Fruit fly (Drosophila melanogaster) whole organism, wandering third instar larva: ENCODE data around the gene yellow-g.

Experiments
- Abd-B ChIP-seq: fragments of >200 bp; optimal IDR thresholded peaks from 2 replicates; lab custom pipeline; 2017; ENCODE audit warnings: missing biosample characterization, missing genetic modification characterization
- CG32264 ChIP-seq: fragments of 200-800 bp; sonication (Bioruptor generic); optimal IDR thresholded peaks from 2 replicates; lab custom pipeline; 2016; ENCODE audit warnings: missing biosample characterization, missing genetic modification characterization
- CG9705 ChIP-seq: fragments of 200-800 bp; sonication (Bioruptor generic); optimal IDR thresholded peaks from 2 replicates; lab custom pipeline; 2018; ENCODE audit warnings: missing biosample characterization, mild to moderate bottlenecking, missing genetic modification characterization
- CrebA ChIP-seq: fragments of 200-800 bp; sonication (Bioruptor generic); optimal IDR thresholded peaks from 2 replicates; lab custom pipeline; 2016; ENCODE audit warnings: missing biosample characterization, mild to moderate bottlenecking, missing genetic modification characterization, borderline replicate concordance
- Dfd ChIP-seq: fragments of >200 bp; optimal IDR thresholded peaks from 2 replicates; lab custom pipeline; 2017; ENCODE audit warnings: missing biosample characterization, missing genetic modification characterization
- Dif ChIP-seq: fragments of 200-275, 200-300 bp; sonication (Bioruptor generic); optimal IDR thresholded peaks from 2 replicates; lab custom pipeline; 2018; ENCODE audit warnings: missing biosample characterization, missing genetic modification characterization; ENCODE audit not compliant: partially characterized antibody
- HLH106 ChIP-seq: fragments of 200-800 bp; optimal IDR thresholded peaks from 3 replicates; lab custom pipeline; 2019; ENCODE audit warnings: missing biosample characterization, mild to moderate bottlenecking, missing genetic modification characterization, moderate library complexity
- Hnf4 ChIP-seq: fragments of 200-800 bp; sonication (Bioruptor generic); optimal IDR thresholded peaks from 2 replicates; lab custom pipeline; 2016; ENCODE audit warnings: missing biosample characterization, mild to moderate bottlenecking, missing genetic modification characterization
- Hr78 ChIP-seq: fragments of >200 bp; optimal IDR thresholded peaks from 2 replicates; lab custom pipeline; 2017; ENCODE audit warnings: missing biosample characterization, missing genetic modification characterization
- Hr83 ChIP-seq: fragments of 200-300 bp; sonication (Bioruptor generic); optimal IDR thresholded peaks from 2 replicates; lab custom pipeline; 2016; ENCODE audit warnings: missing biosample characterization, mild to moderate bottlenecking, missing genetic modification characterization, moderate library complexity; ENCODE audit not compliant: poor library complexity, severe bottlenecking
- Mio ChIP-seq: sonication (Bioruptor generic); optimal IDR thresholded peaks from 2 replicates; lab custom pipeline; 2016; ENCODE audit warnings: missing biosample characterization, missing genetic modification characterization
- N ChIP-seq: fragments of >200 bp; optimal IDR thresholded peaks from 2 replicates; lab custom pipeline; 2018; ENCODE audit warnings: missing biosample characterization, missing external identifiers, missing genetic modification characterization
- OdsH ChIP-seq: fragments of 200-800 bp; sonication (Bioruptor generic); optimal IDR thresholded peaks from 2 replicates; lab custom pipeline; 2016; ENCODE audit warnings: missing biosample characterization, mild to moderate bottlenecking, missing genetic modification characterization
- Rel ChIP-seq, 2 experiments: fragments of 200-800 bp; sonication (Bioruptor generic) in 1 of 2; optimal IDR thresholded peaks; 2 replicates in 1 of 2; 3 replicates in 1 of 2; lab custom pipeline; 2016 to 2019; ENCODE audit warnings: mild to moderate bottlenecking in 2 of 2, missing biosample characterization in 2 of 2, missing genetic modification characterization in 2 of 2, moderate library complexity in 1 of 2
- Vsx2 ChIP-seq: fragments of 200-300, 225-300 bp; sonication (Bioruptor generic); optimal IDR thresholded peaks from 2 replicates; lab custom pipeline; 2018; ENCODE audit warnings: missing biosample characterization, missing genetic modification characterization; ENCODE audit not compliant: partially characterized antibody
- br ChIP-seq: fragments of 200-800 bp; sonication (Bioruptor generic); optimal IDR thresholded peaks from 2 replicates; lab custom pipeline; 2016; ENCODE audit warnings: missing biosample characterization, missing genetic modification characterization
- dl ChIP-seq, 2 experiments: fragments of 175-275, 200-275 bp in 1 of 2; fragments of 200-275 bp in 1 of 2; sonication (Bioruptor generic); optimal IDR thresholded peaks; lab custom pipeline; 2018; ENCODE audit warnings: mild to moderate bottlenecking in 2 of 2, missing biosample characterization in 2 of 2, missing genetic modification characterization in 2 of 2, moderate library complexity in 2 of 2; ENCODE audit not compliant: partially characterized antibody in 2 of 2, insufficient read depth in 1 of 2
- dsf ChIP-seq: sonication (Bioruptor generic); optimal IDR thresholded peaks from 2 replicates; lab custom pipeline; 2016; ENCODE audit warnings: missing biosample characterization, missing genetic modification characterization, borderline replicate concordance
- ey ChIP-seq: fragments of 200-800 bp; sonication (Bioruptor generic); optimal IDR thresholded peaks from 2 replicates; lab custom pipeline; 2016; ENCODE audit warnings: missing biosample characterization, missing genetic modification characterization
- foxo ChIP-seq, 2 experiments: fragments of 200-800 bp; sonication (Bioruptor generic); optimal IDR thresholded peaks; 2 replicates in 1 of 2; 3 replicates in 1 of 2; lab custom pipeline; 2016 to 2017; ENCODE audit warnings: missing biosample characterization in 2 of 2, missing genetic modification characterization in 2 of 2
- fru ChIP-seq: fragments of 200-800 bp; sonication (Bioruptor generic); optimal IDR thresholded peaks from 3 replicates; lab custom pipeline; 2016; ENCODE audit warnings: missing biosample characterization, mild to moderate bottlenecking, missing genetic modification characterization
- h ChIP-seq: fragments of 200-800 bp; sonication (Bioruptor generic); optimal IDR thresholded peaks from 3 replicates; lab custom pipeline; 2016; ENCODE audit warnings: missing biosample characterization, mild to moderate bottlenecking, missing genetic modification characterization
- jim ChIP-seq: fragments of 175-275, 200-325 bp; sonication (Bioruptor generic); optimal IDR thresholded peaks from 2 replicates; lab custom pipeline; 2016; ENCODE audit warnings: missing biosample characterization, mild to moderate bottlenecking, missing genetic modification characterization
- lola ChIP-seq: fragments of >200 bp; optimal IDR thresholded peaks from 2 replicates; lab custom pipeline; 2017; ENCODE audit warnings: missing biosample characterization, missing genetic modification characterization
- pan ChIP-seq: fragments of >200 bp; optimal IDR thresholded peaks from 2 replicates; lab custom pipeline; 2017
- psq ChIP-seq: fragments of 200-800 bp; sonication (Bioruptor generic); optimal IDR thresholded peaks from 3 replicates; lab custom pipeline; 2017; ENCODE audit warnings: missing biosample characterization, mild to moderate bottlenecking, missing genetic modification characterization, moderate library complexity
- rgr ChIP-seq: fragments of 200-800 bp; sonication (Bioruptor generic); optimal IDR thresholded peaks from 3 replicates; lab custom pipeline; 2016; ENCODE audit warnings: missing biosample characterization, mild to moderate bottlenecking, missing genetic modification characterization
- sage ChIP-seq: fragments of 200-800 bp; sonication (Bioruptor generic); optimal IDR thresholded peaks from 2 replicates; lab custom pipeline; 2016; ENCODE audit warnings: missing biosample characterization, mild to moderate bottlenecking, missing genetic modification characterization
- tai ChIP-seq: sonication (Bioruptor generic); optimal IDR thresholded peaks from 2 replicates; lab custom pipeline; 2016; ENCODE audit warnings: missing biosample characterization, missing genetic modification characterization
- usp ChIP-seq: fragments of >200 bp; optimal IDR thresholded peaks from 2 replicates; lab custom pipeline; 2017; ENCODE audit warnings: missing biosample characterization, missing genetic modification characterization
- woc ChIP-seq: sonication (Bioruptor generic); optimal IDR thresholded peaks from 2 replicates; lab custom pipeline; 2016; ENCODE audit warnings: missing biosample characterization, mild to moderate bottlenecking, missing genetic modification characterization

Gene yellow-g

DNA sequence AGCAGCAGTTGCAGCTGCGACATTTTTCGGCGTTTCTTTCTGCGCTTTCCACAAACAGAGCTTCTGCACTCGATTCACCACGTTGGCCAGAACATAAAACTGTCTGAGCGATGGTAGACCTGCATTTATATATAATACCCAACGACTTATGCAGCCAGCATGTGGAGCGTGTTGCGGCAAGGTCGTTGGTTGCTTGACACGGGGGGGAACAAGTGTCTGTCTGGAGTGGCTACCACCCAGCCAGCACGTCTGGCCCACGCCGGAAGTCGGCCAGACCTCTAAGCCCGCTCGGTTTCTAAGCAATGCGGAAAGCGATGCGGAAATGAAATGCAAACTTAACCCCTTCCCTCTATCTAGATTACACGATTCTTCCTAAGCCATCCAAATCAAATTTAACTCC lies at the start of gene yellow-g:
yellow-g (minus strand) TSS at position 101 of the 400 bp plus-strand sequence.
- TF ChIP-seq ey (GFP tag; lab: Kevin White, UChicago) = no peak
- TF ChIP-seq usp (GFP tag; lab: Kevin White, UChicago) = no peak
- TF ChIP-seq Rel (GFP tag; optimal IDR thresholded peaks at IDR 0.05; lab: Kevin White, UChicago) = no peak
- TF ChIP-seq Rel (tag; optimal IDR thresholded peaks at IDR 0.05; lab: Kevin White, UChicago) = no peak
- no peak for TF ChIP-seq dl (GFP tag; optimal IDR thresholded peaks at IDR 0.05; lab: Kevin White, UChicago; ENCODE audit: insufficient read depth in 1 of 2, partially characterized antibody in 2 of 2)
- TF ChIP-seq Hr83 = no peak
- no peak for TF ChIP-seq lola (GFP tag; lab: Kevin White, UChicago)
- TF ChIP-seq foxo (GFP tag; optimal IDR thresholded peaks at IDR 0.05; lab: Kevin White, UChicago) = no peak
- TF ChIP-seq tai (GFP tag; lab: Kevin White, UChicago) = no peak
- no peak for TF ChIP-seq pan (lab: Kevin White, UChicago)
- no peak for TF ChIP-seq br
- TF ChIP-seq psq (GFP tag; lab: Kevin White, UChicago) = no peak
- TF ChIP-seq fru = no peak
- TF ChIP-seq h (GFP tag; lab: Kevin White, UChicago) = no peak
- no peak for TF ChIP-seq Dfd (GFP tag; lab: Kevin White, UChicago)
- TF ChIP-seq sage (GFP tag; lab: Kevin White, UChicago) = no peak
- no peak for TF ChIP-seq CG32264 (GFP tag; lab: Kevin White, UChicago)
- TF ChIP-seq CG9705 (GFP tag; lab: Kevin White, UChicago) = no peak
- TF ChIP-seq Mio (GFP tag; lab: Kevin White, UChicago) = no peak
- no peak for TF ChIP-seq rgr

DNA sequence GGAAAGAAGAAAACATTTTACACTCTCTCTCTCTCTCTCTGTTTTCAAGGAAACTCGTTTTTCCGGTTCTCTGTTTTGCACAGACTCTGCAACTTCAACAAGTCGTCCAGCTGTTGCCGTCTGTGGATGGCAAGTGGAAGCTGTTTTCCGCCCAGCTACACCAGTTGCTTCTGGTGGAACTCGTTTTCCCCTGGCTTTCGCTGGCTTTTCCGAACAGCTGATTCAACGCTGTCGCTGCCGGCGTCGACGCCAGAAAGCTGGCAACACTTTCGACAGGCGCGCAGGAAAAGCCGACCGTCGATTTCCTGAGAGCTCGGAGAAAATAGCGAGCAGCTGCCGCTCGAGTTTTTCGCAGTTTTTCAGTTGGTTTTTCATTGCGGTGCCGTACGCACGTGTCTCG lies 9.9 kb upstream of the yellow-g start, which contains the start of gene MsR2:
MsR2 (plus strand) TSS at position 378 of the 400 bp plus-strand sequence.
- TF ChIP-seq Rel (GFP tag; optimal IDR thresholded peaks at IDR 0.05; lab: Kevin White, UChicago) (no peak), Rel (tag; optimal IDR thresholded peaks at IDR 0.05; lab: Kevin White, UChicago) (no peak), CrebA (GFP tag; lab: Kevin White, UChicago) (no peak), Hr83 (no peak), woc (GFP tag; lab: Kevin White, UChicago) (no peak), usp (GFP tag; lab: Kevin White, UChicago) (no peak), rgr (no peak), jim (GFP tag; lab: Kevin White, UChicago) (no peak), sage (GFP tag; lab: Kevin White, UChicago) (no peak), Dif (no peak), dsf (GFP tag; lab: Kevin White, UChicago) (no peak), Hnf4 (GFP tag; lab: Kevin White, UChicago) (no peak), Mio (GFP tag; lab: Kevin White, UChicago) (no peak), HLH106 (tag; lab: Kevin White, UChicago) (no peak), tai (GFP tag; lab: Kevin White, UChicago) (no peak), N (GFP tag; lab: Kevin White, UChicago) (no peak), Abd-B (GFP tag; lab: Kevin White, UChicago) (no peak), OdsH (no peak), lola (GFP tag; lab: Kevin White, UChicago) (no peak)
- TF ChIP-seq, all 38 proteins: peak for 0

dm6 chr3L:2276250-2276649 lies 3.7 kb upstream of the yellow-g start, which contains the start of gene yellow-g2:
yellow-g2 (plus strand) TSS chr3L:2276550.
- no peak for TF ChIP-seq tai (GFP tag; lab: Kevin White, UChicago)
- TF ChIP-seq br = no peak
- TF ChIP-seq Rel (GFP tag; optimal IDR thresholded peaks at IDR 0.05; lab: Kevin White, UChicago) = no peak
- no peak for TF ChIP-seq Rel (tag; optimal IDR thresholded peaks at IDR 0.05; lab: Kevin White, UChicago)
- no peak for TF ChIP-seq Dif
- no peak for TF ChIP-seq h (GFP tag; lab: Kevin White, UChicago)
- no peak for TF ChIP-seq OdsH
- no peak for TF ChIP-seq CrebA (GFP tag; lab: Kevin White, UChicago)
- TF ChIP-seq psq (GFP tag; lab: Kevin White, UChicago) = no peak
- no peak for TF ChIP-seq CG32264 (GFP tag; lab: Kevin White, UChicago)
- no peak for TF ChIP-seq CG9705 (GFP tag; lab: Kevin White, UChicago)
- TF ChIP-seq dl (GFP tag; optimal IDR thresholded peaks at IDR 0.05; lab: Kevin White, UChicago; ENCODE audit: insufficient read depth in 1 of 2, partially characterized antibody in 2 of 2) = no peak
- TF ChIP-seq N (GFP tag; lab: Kevin White, UChicago) = no peak
- TF ChIP-seq Vsx2 (GFP tag; lab: Kevin White, UChicago) = no peak
- no peak for TF ChIP-seq Hr78 (GFP tag; lab: Kevin White, UChicago)
- TF ChIP-seq usp (GFP tag; lab: Kevin White, UChicago) = no peak
- TF ChIP-seq Hr83 = no peak
